Worm (Caenorhabditis elegans) whole organism, young adult: Measurements from ENCODE around the gene ZK1248.4.

Experiments
- B0336.3 ChIP-seq: fragments of 200-800 bp; sonication (Bioruptor generic); IDR thresholded peaks from 2 replicates; pipeline ENCODE4 v1.3.6; 2022; ENCODE audit warnings: missing genetic modification characterization, missing compliant biosample characterization
- C06A6.2 ChIP-seq: fragments of 200-800 bp; sonication (Bioruptor generic); conservative IDR thresholded peaks from 2 replicates; pipeline ENCODE4 v1.3.6; 2022; ENCODE audit warnings: missing genetic modification characterization, missing compliant biosample characterization
- F33H1.4 ChIP-seq: fragments of 200-800 bp; sonication (Bioruptor generic); IDR thresholded peaks from 2 replicates; pipeline ENCODE4 v1.3.6; 2022; ENCODE audit warnings: missing genetic modification reagents, missing genetic modification characterization, missing compliant biosample characterization
- F49E8.2 ChIP-seq: sonication (generic microtip); optimal IDR thresholded peaks from 3 replicates; lab custom pipeline; 2017; ENCODE audit warnings: missing genetic modification characterization, mild to moderate bottlenecking, missing compliant biosample characterization, antibody characterized with exemption, moderate library complexity; ENCODE audit not compliant: insufficient read depth
- K12H6.12 ChIP-seq: fragments of 200-800 bp; sonication (Bioruptor generic); optimal IDR thresholded peaks from 2 replicates; lab custom pipeline; 2018; ENCODE audit warnings: mild to moderate bottlenecking, missing genetic modification characterization, missing compliant biosample characterization
- T26A5.8 ChIP-seq: sonication (generic microtip); optimal IDR thresholded peaks from 2 replicates; lab custom pipeline; 2016; ENCODE audit warnings: missing genetic modification characterization, missing compliant biosample characterization
- Y53F4B.3 ChIP-seq: fragments of 200-800 bp; sonication (Bioruptor generic); IDR thresholded peaks from 2 replicates; pipeline ENCODE4 v1.3.6; 2022; ENCODE audit warnings: missing genetic modification reagents, missing genetic modification characterization, missing compliant biosample characterization
- aptf-3 ChIP-seq: fragments of 200-800 bp; sonication (Bioruptor generic); IDR thresholded peaks from 2 replicates; pipeline ENCODE4 v1.3.6; 2022; ENCODE audit warnings: missing genetic modification characterization, missing compliant biosample characterization
- atf-7 ChIP-seq: sonication (generic microtip); optimal IDR thresholded peaks from 2 replicates; lab custom pipeline; 2017; ENCODE audit warnings: mild to moderate bottlenecking, missing genetic modification characterization, missing compliant biosample characterization
- attf-3 ChIP-seq: fragments of 200-800 bp; sonication (Bioruptor generic); conservative IDR thresholded peaks from 2 replicates; pipeline ENCODE4 v1.3.6; 2022; ENCODE audit warnings: missing genetic modification reagents, missing genetic modification characterization, missing compliant biosample characterization
- attf-6 ChIP-seq: fragments of 200-800 bp; sonication (Bioruptor generic); IDR thresholded peaks from 2 replicates; pipeline ENCODE4 v1.3.6; 2022; ENCODE audit warnings: missing genetic modification reagents, missing genetic modification characterization, missing compliant biosample characterization
- ccch-3 ChIP-seq: fragments of 200-800 bp; sonication (Bioruptor generic); optimal IDR thresholded peaks from 2 replicates; lab custom pipeline; 2018; ENCODE audit warnings: mild to moderate bottlenecking, missing genetic modification characterization, missing compliant biosample characterization
- ceh-27 ChIP-seq: fragments of 200-800 bp; sonication (Bioruptor generic); optimal IDR thresholded peaks from 2 replicates; lab custom pipeline; 2018; ENCODE audit warnings: mild to moderate bottlenecking, missing genetic modification characterization, moderate library complexity, missing compliant biosample characterization
- ceh-40 ChIP-seq: fragments of 200-800 bp; sonication (Bioruptor generic); IDR thresholded peaks from 2 replicates; pipeline ENCODE4 v1.3.6; 2022; ENCODE audit warnings: missing genetic modification characterization, missing compliant biosample characterization
- chd-7 ChIP-seq: sonication (generic microtip); optimal IDR thresholded peaks from 2 replicates; lab custom pipeline; 2016; ENCODE audit warnings: mild to moderate bottlenecking, missing genetic modification characterization, moderate library complexity, missing compliant biosample characterization
- dpl-1 ChIP-seq: fragments of 150-350 bp; optimal IDR thresholded peaks from 2 replicates; lab custom pipeline; 2014; ENCODE audit warnings: missing biosample characterization, missing genetic modification reagents, missing genetic modification characterization
- efl-1 ChIP-seq: fragments of 150-350 bp; optimal IDR thresholded peaks from 2 replicates; lab custom pipeline; 2014; ENCODE audit warnings: missing biosample characterization, missing genetic modification reagents, missing genetic modification characterization
- egl-44 ChIP-seq: fragments of 200-800 bp; sonication (Bioruptor generic); IDR thresholded peaks from 2 replicates; pipeline ENCODE4 v1.3.6; 2022; ENCODE audit warnings: missing genetic modification reagents, missing genetic modification characterization, missing compliant biosample characterization
- him-1 ChIP-seq: sonication (generic microtip); optimal IDR thresholded peaks from 2 replicates; lab custom pipeline; 2016; ENCODE audit warnings: missing genotype, missing genetic modification reagents, missing genetic modification characterization, missing compliant biosample characterization
- hrde-1 ChIP-seq: sonication (generic microtip); optimal IDR thresholded peaks from 2 replicates; lab custom pipeline; 2016; ENCODE audit warnings: missing genetic modification characterization, mild to moderate bottlenecking, missing compliant biosample characterization, moderate library complexity, missing genotype, missing genetic modification reagents, borderline replicate concordance
- lag-1 ChIP-seq: fragments of 200-800 bp; sonication (Bioruptor generic); IDR thresholded peaks from 2 replicates; pipeline ENCODE4 v1.3.6; 2022; ENCODE audit warnings: missing genetic modification reagents, missing genetic modification characterization, missing compliant biosample characterization
- let-526 ChIP-seq: fragments of 200-800 bp; sonication (Bioruptor generic); IDR thresholded peaks from 2 replicates; pipeline ENCODE4 v1.3.6; 2022; ENCODE audit warnings: missing genetic modification reagents, missing genetic modification characterization, missing compliant biosample characterization
- let-607 ChIP-seq, 2 experiments: fragments of 200-800 bp in 1 of 2; sonication (Bioruptor generic) in 1 of 2; sonication (generic microtip) in 1 of 2; optimal IDR thresholded peaks; 2 replicates each; lab custom pipeline; 2016 to 2018; ENCODE audit warnings: mild to moderate bottlenecking in 2 of 2, missing compliant biosample characterization in 2 of 2, missing genetic modification characterization in 2 of 2, moderate library complexity in 2 of 2, missing genotype in 1 of 2
- lin-54 ChIP-seq: fragments of 200-800 bp; sonication (Bioruptor generic); optimal IDR thresholded peaks from 2 replicates; lab custom pipeline; 2018; ENCODE audit warnings: mild to moderate bottlenecking, missing genetic modification characterization, missing compliant biosample characterization
- madf-6 ChIP-seq: fragments of 200-800 bp; sonication (Bioruptor generic); IDR thresholded peaks from 2 replicates; pipeline ENCODE4 v1.3.6; 2022; ENCODE audit warnings: missing genetic modification reagents, missing genetic modification characterization, missing compliant biosample characterization
- mcd-1 ChIP-seq: fragments of 200-800 bp; sonication (Bioruptor generic); IDR thresholded peaks from 2 replicates; pipeline ENCODE4 v1.3.6; 2022; ENCODE audit warnings: missing genetic modification reagents, missing genetic modification characterization, missing compliant biosample characterization
- mes-4 ChIP-seq: sonication (generic microtip); optimal IDR thresholded peaks from 2 replicates; lab custom pipeline; 2016; ENCODE audit warnings: missing genotype, missing genetic modification characterization, missing compliant biosample characterization
- nfya-1 ChIP-seq: sonication (generic microtip); optimal IDR thresholded peaks from 2 replicates; lab custom pipeline; 2017; ENCODE audit warnings: antibody characterized with exemption, missing compliant biosample characterization, missing genetic modification characterization, borderline replicate concordance; ENCODE audit not compliant: insufficient read depth
- nhr-179 ChIP-seq: sonication (generic microtip); optimal IDR thresholded peaks from 2 replicates; lab custom pipeline; 2016; ENCODE audit warnings: mild to moderate bottlenecking, missing genetic modification characterization, missing compliant biosample characterization
- nhr-27 ChIP-seq: fragments of 200-800 bp; sonication (Bioruptor generic); optimal IDR thresholded peaks from 2 replicates; lab custom pipeline; 2018; ENCODE audit warnings: mild to moderate bottlenecking, missing genetic modification characterization, moderate library complexity, missing compliant biosample characterization
- nhr-80 ChIP-seq: sonication (generic microtip); optimal IDR thresholded peaks from 2 replicates; lab custom pipeline; 2016; ENCODE audit warnings: missing genetic modification characterization, missing compliant biosample characterization
- nhr-90 ChIP-seq: sonication (generic microtip); optimal IDR thresholded peaks from 2 replicates; lab custom pipeline; 2016; ENCODE audit warnings: missing genotype, mild to moderate bottlenecking, missing genetic modification characterization, missing compliant biosample characterization
- rcor-1 ChIP-seq: fragments of 200-800 bp; sonication (Bioruptor generic); IDR thresholded peaks from 2 replicates; pipeline ENCODE4 v1.3.6; 2022; ENCODE audit warnings: missing genetic modification reagents, missing genetic modification characterization, missing compliant biosample characterization
- snpc-3.4 ChIP-seq: sonication (generic microtip); optimal IDR thresholded peaks from 2 replicates; lab custom pipeline; 2017; ENCODE audit warnings: missing genetic modification characterization, mild to moderate bottlenecking, missing compliant biosample characterization, antibody characterized with exemption, moderate library complexity, missing genotype, missing genetic modification reagents
- snpc-4 ChIP-seq, 5 experiments: fragments of 150-350 bp in 1 of 5; sonication (generic microtip) in 4 of 5; optimal IDR thresholded peaks; 2 replicates each; lab custom pipeline; 2014 to 2018; ENCODE audit warnings: missing genetic modification characterization in 5 of 5, missing biosample characterization in 3 of 5, antibody characterized with exemption in 2 of 5, mild to moderate bottlenecking in 2 of 5, missing compliant biosample characterization in 2 of 5, missing genotype in 2 of 5, moderate library complexity in 2 of 5, missing genetic modification reagents in 1 of 5
- sptf-2 ChIP-seq: fragments of 200-800 bp; sonication (Bioruptor generic); optimal IDR thresholded peaks from 2 replicates; lab custom pipeline; 2018; ENCODE audit warnings: mild to moderate bottlenecking, missing genetic modification characterization, missing compliant biosample characterization
- tbp1 ChIP-seq: fragments of 200-800 bp; sonication (Bioruptor generic); optimal IDR thresholded peaks from 2 replicates; lab custom pipeline; 2018; ENCODE audit warnings: mild to moderate bottlenecking, missing genetic modification characterization, missing compliant biosample characterization
- unc-62 ChIP-seq: fragments of 150-350 bp; optimal IDR thresholded peaks from 2 replicates; lab custom pipeline; 2014; ENCODE audit warnings: missing biosample characterization, missing genetic modification reagents, missing genetic modification characterization
- xnd-1 ChIP-seq: sonication (generic microtip); optimal IDR thresholded peaks from 2 replicates; lab custom pipeline; 2016; ENCODE audit warnings: missing genotype, missing genetic modification reagents, missing genetic modification characterization, missing compliant biosample characterization
- ztf-26 ChIP-seq: sonication (generic microtip); optimal IDR thresholded peaks from 2 replicates; lab custom pipeline; 2017; ENCODE audit warnings: missing genetic modification characterization, missing compliant biosample characterization
- ztf-3 ChIP-seq: fragments of 200-800 bp; sonication (Bioruptor generic); optimal IDR thresholded peaks from 2 replicates; lab custom pipeline; 2018; ENCODE audit warnings: mild to moderate bottlenecking, missing genetic modification characterization, missing compliant biosample characterization

The ZK1248.4 gene

ce11 chrII:5839227-5839626 lies 20.8 kb downstream of the ZK1248.4 start, which contains the start of gene ZK1248.19 (continued):
- no peak for TF ChIP-seq T26A5.8
- no peak for TF ChIP-seq mes-4 (tag; lab: Kevin White, UChicago)
- no peak for TF ChIP-seq nhr-27 (tag; lab: Kevin White, UChicago)
- no peak for TF ChIP-seq unc-62 (GFP tag; lab: Kevin White, UChicago)
- no peak for TF ChIP-seq snpc-4 (GFP tag; optimal IDR thresholded peaks at IDR 0.05; lab: Kevin White, UChicago)
- TF ChIP-seq snpc-4 (tag; optimal IDR thresholded peaks at IDR 0.05; lab: Kevin White, UChicago), result peak in 1 of 4 experiments; percentile 26
- no peak for TF ChIP-seq lag-1 (GFP tag; lab: Robert Waterston, UW)
- TF ChIP-seq ceh-40 (GFP tag; lab: Robert Waterston, UW), result no peak
- TF ChIP-seq, all 124 proteins: peak for 3

ce11 chrII:5841053-5841547 lies 22.7 kb downstream of the ZK1248.4 start, which contains the start of gene lec-5:
Gene lec-5, minus strand, starts transcription at chrII:5841103.
- TF ChIP-seq ztf-3 (GFP tag; lab: Kevin White, UChicago) (no peak), nhr-90 (tag; lab: Kevin White, UChicago) (no peak), hrde-1 (no peak), sptf-2 (GFP tag; lab: Kevin White, UChicago) (no peak)

ce11 chrII:5841866-5842265 lies 23.5 kb downstream of the ZK1248.4 start, which contains the start of gene nep-25:
Gene nep-25, plus strand, starts transcription at chrII:5842240.
- TF ChIP-seq F49E8.2 (tag; lab: Kevin White, UChicago) (no peak), ztf-3 (GFP tag; lab: Kevin White, UChicago) (no peak), aptf-3 (GFP tag; lab: Robert Waterston, UW) (no peak), mcd-1 (GFP tag; lab: Robert Waterston, UW) (no peak), dpl-1 (GFP tag; lab: Kevin White, UChicago) (no peak), atf-7 (no peak), attf-3 (GFP tag; lab: Robert Waterston, UW) (no peak), B0336.3 (no peak), nfya-1 (no peak), ztf-26 (no peak), him-1 (tag; lab: Kevin White, UChicago) (no peak), snpc-4 (GFP tag; optimal IDR thresholded peaks at IDR 0.05; lab: Kevin White, UChicago) (no peak), snpc-4 (tag; optimal IDR thresholded peaks at IDR 0.05; lab: Kevin White, UChicago) (no peak), nhr-179 (tag; lab: Kevin White, UChicago) (no peak), lin-54 (GFP tag; lab: Kevin White, UChicago) (no peak), ceh-40 (GFP tag; lab: Robert Waterston, UW) (no peak), madf-6 (GFP tag; lab: Robert Waterston, UW) (no peak)

ce11 chrII:5844694-5845129 lies 26.3 kb downstream of the ZK1248.4 start:
- peak; percentile 81 for TF ChIP-seq F33H1.4 (GFP tag; lab: Robert Waterston, UW)
- TF ChIP-seq lag-1 (GFP tag; lab: Robert Waterston, UW), result peak; percentile 94
- peak; percentile 99 for TF ChIP-seq K12H6.12 (tag; lab: Kevin White, UChicago)
- peak; percentile 97 for TF ChIP-seq let-526
- peak; percentile 49 for TF ChIP-seq efl-1 (GFP tag; lab: Kevin White, UChicago)
- TF ChIP-seq snpc-4 (GFP tag; optimal IDR thresholded peaks at IDR 0.05; lab: Kevin White, UChicago), result peak; percentile 100
- peak; percentile 100 for TF ChIP-seq snpc-4 (tag; optimal IDR thresholded peaks at IDR 0.05; lab: Kevin White, UChicago)
- peak; percentile 81 for TF ChIP-seq nhr-80 (tag; lab: Kevin White, UChicago)
- TF ChIP-seq him-1 (tag; lab: Kevin White, UChicago), result peak; percentile 100
- TF ChIP-seq C06A6.2 (GFP tag; lab: Robert Waterston, UW), result peak; percentile 99
- TF ChIP-seq chd-7 (tag; lab: Kevin White, UChicago), result peak; percentile 100
- peak; percentile 99 for TF ChIP-seq ceh-27
- peak; percentile 100 for TF ChIP-seq attf-6 (GFP tag; lab: Robert Waterston, UW)
- TF ChIP-seq tbp1, result peak; percentile 84
- peak; percentile 71 for TF ChIP-seq xnd-1 (tag; lab: Kevin White, UChicago)
- TF ChIP-seq let-607 (tag; optimal IDR thresholded peaks at IDR 0.05; lab: Kevin White, UChicago), result peak; percentile 83 to 94
- peak; percentile 99 for TF ChIP-seq snpc-3.4 (tag; lab: Kevin White, UChicago)
- TF ChIP-seq nfya-1, result no peak
- peak; percentile 99 for TF ChIP-seq rcor-1
- TF ChIP-seq egl-44 (GFP tag; lab: Robert Waterston, UW), result peak; percentile 95
- peak; percentile 31 for TF ChIP-seq ccch-3 (GFP tag; lab: Kevin White, UChicago)
- TF ChIP-seq mes-4 (tag; lab: Kevin White, UChicago), result peak; percentile 77
- TF ChIP-seq dpl-1 (GFP tag; lab: Kevin White, UChicago), result peak; percentile 11
- TF ChIP-seq B0336.3, result peak; percentile 100
- peak; percentile 81 for TF ChIP-seq Y53F4B.3 (GFP tag; lab: Robert Waterston, UW)
